Fruit fly (Drosophila melanogaster) whole organism, adult: ENCODE data around the gene CG3679.

Source experiments
- CG11617 ChIP-seq: fragments of 200-800 bp; sonication (Bioruptor generic); optimal IDR thresholded peaks from 2 replicates; lab custom pipeline; 2017; ENCODE audit warnings: mild to moderate bottlenecking, missing biosample characterization, missing genetic modification reagents, missing genetic modification characterization
- CG12768 ChIP-seq: fragments of 200-800 bp; sonication (Bioruptor generic); optimal IDR thresholded peaks from 2 replicates; lab custom pipeline; 2017; ENCODE audit warnings: missing biosample characterization, missing genetic modification characterization, mild to moderate bottlenecking, moderate library complexity, missing genetic modification reagents
- CG14711 ChIP-seq: fragments of 200-800 bp; sonication (Bioruptor generic); optimal IDR thresholded peaks from 2 replicates; lab custom pipeline; 2018; ENCODE audit warnings: missing biosample characterization, mild to moderate bottlenecking, missing genetic modification characterization, moderate library complexity
- CG1620 ChIP-seq: fragments of 200-800 bp; sonication (Bioruptor generic); optimal IDR thresholded peaks from 2 replicates; lab custom pipeline; 2016; ENCODE audit warnings: missing biosample characterization, missing genetic modification characterization
- CG33017 ChIP-seq: fragments of 200-800 bp; sonication (Bioruptor generic); optimal IDR thresholded peaks from 2 replicates; lab custom pipeline; 2018; ENCODE audit warnings: missing biosample characterization, mild to moderate bottlenecking, missing genetic modification characterization, moderate library complexity
- CG5204 ChIP-seq: fragments of 200-800 bp; sonication (Bioruptor generic); optimal IDR thresholded peaks from 2 replicates; lab custom pipeline; 2016; ENCODE audit warnings: missing biosample characterization, missing genetic modification characterization
- CG7045 ChIP-seq: fragments of 200-800 bp; sonication (Bioruptor generic); optimal IDR thresholded peaks from 2 replicates; lab custom pipeline; 2017; ENCODE audit warnings: missing biosample characterization, mild to moderate bottlenecking, missing genetic modification characterization
- CG7101 ChIP-seq: fragments of 200-800 bp; sonication (Bioruptor generic); optimal IDR thresholded peaks from 2 replicates; lab custom pipeline; 2018; ENCODE audit warnings: missing biosample characterization, mild to moderate bottlenecking, missing genetic modification characterization, moderate library complexity
- Clk ChIP-seq: fragments of 200-800 bp; sonication (Bioruptor generic); optimal IDR thresholded peaks from 2 replicates; lab custom pipeline; 2017; ENCODE audit warnings: missing biosample characterization, missing genetic modification characterization
- Crg-1 ChIP-seq: fragments of 200-800 bp; sonication (Bioruptor generic); optimal IDR thresholded peaks from 2 replicates; lab custom pipeline; 2016; ENCODE audit warnings: missing biosample characterization, missing genetic modification characterization
- Hr96 ChIP-seq: fragments of 200-800 bp; sonication (Bioruptor generic); optimal IDR thresholded peaks from 2 replicates; lab custom pipeline; 2016; ENCODE audit warnings: missing biosample characterization, missing genetic modification characterization
- Mnt ChIP-seq: fragments of 200-800 bp; sonication (Bioruptor generic); optimal IDR thresholded peaks from 2 replicates; lab custom pipeline; 2016; ENCODE audit warnings: missing biosample characterization, mild to moderate bottlenecking, missing genetic modification characterization
- bab1 ChIP-seq: fragments of 200-800 bp; sonication (Bioruptor generic); optimal IDR thresholded peaks from 3 replicates; lab custom pipeline; 2019; ENCODE audit warnings: missing biosample characterization, mild to moderate bottlenecking, missing genetic modification characterization, moderate library complexity
- cic ChIP-seq: fragments of 200-800 bp; sonication (Bioruptor generic); optimal IDR thresholded peaks from 2 replicates; lab custom pipeline; 2017; ENCODE audit warnings: missing biosample characterization, mild to moderate bottlenecking, missing genetic modification characterization, moderate library complexity
- cnc ChIP-seq, 2 experiments: fragments of >200 bp; optimal IDR thresholded peaks; 2 replicates each; lab custom pipeline; 2017
- kay ChIP-seq: fragments of 200-800 bp; sonication (Bioruptor generic); peaks from one replicate; lab custom pipeline; 2016; ENCODE audit warnings: missing biosample characterization, missing genetic modification characterization, borderline replicate concordance
- ovo ChIP-seq: fragments of 200-800 bp; sonication (Bioruptor generic); optimal IDR thresholded peaks from 2 replicates; lab custom pipeline; 2016; ENCODE audit warnings: missing biosample characterization, missing genetic modification characterization
- pad ChIP-seq: fragments of 200-800 bp; sonication (Bioruptor generic); optimal IDR thresholded peaks from 3 replicates; lab custom pipeline; 2017; ENCODE audit warnings: missing biosample characterization, missing genetic modification characterization, mild to moderate bottlenecking, moderate library complexity, missing genetic modification reagents
- tj ChIP-seq: fragments of 200-800 bp; sonication (Bioruptor generic); optimal IDR thresholded peaks from 3 replicates; lab custom pipeline; 2017; ENCODE audit warnings: missing biosample characterization, mild to moderate bottlenecking, missing genetic modification characterization, moderate library complexity
- toe ChIP-seq: fragments of 200-800 bp; sonication (Bioruptor generic); optimal IDR thresholded peaks from 2 replicates; lab custom pipeline; 2016; ENCODE audit warnings: missing biosample characterization, missing genetic modification characterization

Gene CG3679

dm6 chrX:16332615-16333288 lies 29.1 kb downstream of the CG3679 start:
- no peak for TF ChIP-seq cnc (optimal IDR thresholded peaks at IDR 0.05; lab: Kevin White, UChicago)
- peak; percentile 84 for TF ChIP-seq Clk (GFP tag; lab: Kevin White, UChicago)
- peak; percentile 95 for TF ChIP-seq CG33017
- TF ChIP-seq CG12768 (GFP tag; lab: Kevin White, UChicago) = peak; percentile 95
- peak; percentile 91 for TF ChIP-seq pad
- peak; percentile 92 for TF ChIP-seq Crg-1 (GFP tag; lab: Kevin White, UChicago)
- peak; percentile 83 for TF ChIP-seq cic (GFP tag; lab: Kevin White, UChicago)
- peak; percentile 95 for TF ChIP-seq ovo (GFP tag; lab: Kevin White, UChicago)
- TF ChIP-seq Hr96 = no peak
- peak; percentile 98 for TF ChIP-seq CG7101
- peak; percentile 94 for TF ChIP-seq CG5204 (GFP tag; lab: Kevin White, UChicago)
- peak; percentile 95 for TF ChIP-seq bab1
- TF ChIP-seq CG11617 (GFP tag; lab: Kevin White, UChicago) = peak; percentile 98
- peak; percentile 88 for TF ChIP-seq Mnt (GFP tag; lab: Kevin White, UChicago)
- peak; percentile 80 for TF ChIP-seq kay (GFP tag; lab: Kevin White, UChicago)
- TF ChIP-seq tj = peak; percentile 85
- peak; percentile 83 for TF ChIP-seq toe (GFP tag; lab: Kevin White, UChicago)
- peak; percentile 82 for TF ChIP-seq CG1620 (GFP tag; lab: Kevin White, UChicago)
- peak; percentile 94 for TF ChIP-seq CG14711 (tag; lab: Kevin White, UChicago)
- peak; percentile 95 for TF ChIP-seq CG7045 (GFP tag; lab: Kevin White, UChicago)

DNA sequence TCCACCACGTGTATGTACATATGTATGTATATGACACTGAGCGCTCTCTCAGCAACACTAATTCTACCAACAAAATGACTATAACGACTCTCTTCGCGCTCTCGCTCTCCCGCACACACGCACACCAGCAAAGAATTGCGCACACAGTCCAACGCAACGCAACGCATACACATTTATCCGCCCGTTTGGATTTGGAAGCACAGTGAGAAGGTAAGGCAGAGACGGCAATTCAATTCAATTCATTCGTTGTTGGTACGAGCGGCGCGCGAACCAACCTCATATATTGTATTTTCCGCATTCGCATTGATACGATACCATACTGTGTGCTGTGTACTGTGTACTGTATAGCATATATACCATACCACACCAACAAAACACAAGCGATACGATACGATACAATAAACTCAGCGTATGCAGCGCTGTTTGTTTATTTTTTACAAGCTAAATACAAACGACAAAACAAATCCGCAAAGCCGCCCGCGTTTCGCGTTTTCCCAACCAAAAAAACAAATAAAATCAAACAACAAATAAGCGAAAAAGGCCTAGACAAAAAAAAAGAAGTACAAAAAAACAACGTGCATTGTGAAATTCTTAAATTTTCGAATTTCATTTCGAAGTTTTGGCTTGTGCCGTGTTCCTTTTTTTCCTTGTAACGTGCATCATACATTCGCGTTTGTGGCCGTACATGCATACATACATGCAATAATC lies 29.9 kb downstream of the CG3679 start, which contains the start of the genes CG9921 and Dsp1:
TSS of gene CG9921 (minus strand) at position 167 of the 708 bp plus-strand sequence.
TSS of gene Dsp1 (plus strand) at position 179 of the 708 bp plus-strand sequence.
- TF ChIP-seq tj (no peak), CG1620 (GFP tag; lab: Kevin White, UChicago) (peak; percentile 16), Clk (GFP tag; lab: Kevin White, UChicago) (no peak), cic (GFP tag; lab: Kevin White, UChicago) (peak; percentile 96), Crg-1 (GFP tag; lab: Kevin White, UChicago) (no peak), toe (GFP tag; lab: Kevin White, UChicago) (no peak), CG12768 (GFP tag; lab: Kevin White, UChicago) (peak; percentile 38), CG14711 (tag; lab: Kevin White, UChicago) (peak; percentile 22), Hr96 (peak; percentile 20), CG7101 (peak; percentile 1), kay (GFP tag; lab: Kevin White, UChicago) (peak; percentile 6), CG5204 (GFP tag; lab: Kevin White, UChicago) (no peak), CG7045 (GFP tag; lab: Kevin White, UChicago) (no peak), Mnt (GFP tag; lab: Kevin White, UChicago) (peak; percentile 93), ovo (GFP tag; lab: Kevin White, UChicago) (peak; percentile 13), cnc (optimal IDR thresholded peaks at IDR 0.05; lab: Kevin White, UChicago) (no peak), CG33017 (no peak), pad (no peak), bab1 (peak; percentile 24), CG11617 (GFP tag; lab: Kevin White, UChicago) (no peak)

dm6 chrX:16334251-16334860 lies 30.7 kb downstream of the CG3679 start:
- no peak for TF ChIP-seq CG5204 (GFP tag; lab: Kevin White, UChicago)
- no peak for TF ChIP-seq bab1
- peak; percentile 20 for TF ChIP-seq cic (GFP tag; lab: Kevin White, UChicago)
- TF ChIP-seq Mnt (GFP tag; lab: Kevin White, UChicago) = peak; percentile 43
- TF ChIP-seq CG7101 = no peak

- TF ChIP-seq bab1 (peak; percentile 62), CG1620 (GFP tag; lab: Kevin White, UChicago) (peak; percentile 57), tj (peak; percentile 75), CG7045 (GFP tag; lab: Kevin White, UChicago) (peak; percentile 58), ovo (GFP tag; lab: Kevin White, UChicago) (peak; percentile 70), Clk (GFP tag; lab: Kevin White, UChicago) (no peak), CG11617 (GFP tag; lab: Kevin White, UChicago) (peak; percentile 89), pad (peak; percentile 53), kay (GFP tag; lab: Kevin White, UChicago) (peak; percentile 47), CG14711 (tag; lab: Kevin White, UChicago) (peak; percentile 75), cnc (optimal IDR thresholded peaks at IDR 0.05; lab: Kevin White, UChicago) (no peak), CG33017 (peak; percentile 64), CG12768 (GFP tag; lab: Kevin White, UChicago) (peak; percentile 65), Hr96 (no peak), toe (GFP tag; lab: Kevin White, UChicago) (peak; percentile 51), CG5204 (GFP tag; lab: Kevin White, UChicago) (peak; percentile 70), Crg-1 (GFP tag; lab: Kevin White, UChicago) (peak; percentile 79), Mnt (GFP tag; lab: Kevin White, UChicago) (peak; percentile 89), CG7101 (peak; percentile 86), cic (GFP tag; lab: Kevin White, UChicago) (peak; percentile 28)
Observed at dm6 chrX:16335107-16335642, 31.5 kb downstream of the CG3679 start.
